Worm (Caenorhabditis elegans): ENCODE measurements around the gene R11E3.1.
A peak's percentile ranks its signal among the peaks of the same experiment; 100 is the strongest.

Gene R11E3.1

DNA sequence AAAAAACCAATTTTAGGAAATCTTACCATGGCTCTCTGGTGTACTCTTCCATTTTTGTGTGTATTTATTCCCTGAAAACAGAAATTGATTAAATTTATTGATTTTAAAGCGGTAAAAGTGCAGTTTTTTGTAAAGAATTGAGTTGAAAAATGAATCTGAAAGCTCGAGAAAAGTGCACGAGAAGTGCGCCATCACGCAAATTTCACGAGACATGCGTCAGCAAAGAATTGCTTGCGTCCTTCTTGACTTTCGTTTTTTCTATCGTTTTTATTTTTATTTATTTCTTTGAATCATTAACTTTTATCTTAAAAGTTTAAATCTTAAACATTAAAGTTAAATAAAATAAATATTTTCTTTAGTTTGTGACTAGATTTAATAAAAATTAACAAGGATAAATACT is 44.1 kb upstream of the R11E3.1 start, which contains the start of gene timm-17B.1 (continued):
- no peak for TF ChIP-seq zag-1 (tag; optimal IDR thresholded peaks at IDR 0.05)
- TF ChIP-seq lin-13 (GFP tag; optimal IDR thresholded peaks at IDR 0.05), result no peak
- peak; percentile 81 for TF ChIP-seq xbp-1 (tag; optimal IDR thresholded peaks at IDR 0.05)
- TF ChIP-seq efl-3 (GFP tag; optimal IDR thresholded peaks at IDR 0.05), result no peak
- peak; percentile 67 for TF ChIP-seq snpc-4 (tag; optimal IDR thresholded peaks at IDR 0.05)
- TF ChIP-seq hlh-17 (GFP tag; optimal IDR thresholded peaks at IDR 0.05; ENCODE audit: borderline replicate concordance), result no peak
- peak; percentile 79 for TF ChIP-seq C16A3.4 (tag; optimal IDR thresholded peaks at IDR 0.05)
- no peak for TF ChIP-seq fkh-4 (tag; optimal IDR thresholded peaks at IDR 0.05; ENCODE audit: borderline replicate concordance)
- peak; percentile 88 for TF ChIP-seq nhr-47 (tag; optimal IDR thresholded peaks at IDR 0.05)
- TF ChIP-seq tlp-1 (tag; optimal IDR thresholded peaks at IDR 0.05), result no peak
- TF ChIP-seq blmp-1 (tag; optimal IDR thresholded peaks at IDR 0.05), result no peak
- no peak for TF ChIP-seq pag-3 (tag; optimal IDR thresholded peaks at IDR 0.05; ENCODE audit: borderline replicate concordance, insufficient read depth)
- TF ChIP-seq dsc-1 (tag; optimal IDR thresholded peaks at IDR 0.05), result peak; percentile 72
- TF ChIP-seq mab-9 (GFP tag; IDR thresholded peaks at IDR 0.05), result 0 out of 2 replicates have a peak, but pooled peaks have one; percentile 40
- TF ChIP-seq dpl-1 (GFP tag; optimal IDR thresholded peaks at IDR 0.05), result peak; percentile 73 to 81 (median 81)
- peak; percentile 73 for TF ChIP-seq nhr-20 (tag; optimal IDR thresholded peaks at IDR 0.05)
- no peak for TF ChIP-seq alr-1 (tag; optimal IDR thresholded peaks at IDR 0.05; ENCODE audit: borderline replicate concordance)
- peak; percentile 48 for TF ChIP-seq unc-86 (tag; optimal IDR thresholded peaks at IDR 0.05)
- TF ChIP-seq fkh-10 (GFP tag; optimal IDR thresholded peaks at IDR 0.05), result no peak
- TF ChIP-seq nhr-237 (tag; optimal IDR thresholded peaks at IDR 0.05), result no peak
- TF ChIP-seq isw-1 (GFP tag; IDR thresholded peaks at IDR 0.05), result peak; percentile 75
- TF ChIP-seq unc-130 (tag; optimal IDR thresholded peaks at IDR 0.05), result no peak
- TF ChIP-seq pqm-1 (tag; optimal IDR thresholded peaks at IDR 0.05), result no peak
- peak; percentile 80 for TF ChIP-seq rnt-1 (tag; optimal IDR thresholded peaks at IDR 0.05)
- peak; percentile 84 for TF ChIP-seq nhr-71 (tag; optimal IDR thresholded peaks at IDR 0.05)
- peak; percentile 45 for TF ChIP-seq lir-3 (tag; optimal IDR thresholded peaks at IDR 0.05; ENCODE audit: poor library complexity)
- peak in 1 of 2 experiments; percentile 56 for TF ChIP-seq mdl-1 (tag; optimal IDR thresholded peaks at IDR 0.05)
- TF ChIP-seq elt-3 (tag; optimal IDR thresholded peaks at IDR 0.05), result peak in 2 of 6 experiments; percentile 25 to 45
- no peak for TF ChIP-seq ceh-88 (GFP tag; IDR thresholded peaks at IDR 0.05)
- peak; percentile 93 for TF ChIP-seq mep-1 (tag; optimal IDR thresholded peaks at IDR 0.05)
- no peak for TF ChIP-seq vab-15 (tag; optimal IDR thresholded peaks at IDR 0.05)
- TF ChIP-seq snu-23 (GFP tag; optimal IDR thresholded peaks at IDR 0.05), result peak; percentile 83
- peak; percentile 58 for TF ChIP-seq egl-13 (tag; optimal IDR thresholded peaks at IDR 0.05)
- TF ChIP-seq nhr-11 (tag; optimal IDR thresholded peaks at IDR 0.05), result peak; percentile 51
- TF ChIP-seq zip-4 (GFP tag; optimal IDR thresholded peaks at IDR 0.05), result no peak
- no peak for TF ChIP-seq hlh-4 (tag; optimal IDR thresholded peaks at IDR 0.05)
- peak; percentile 36 for TF ChIP-seq hpl-2 (GFP tag; optimal IDR thresholded peaks at IDR 0.05)
- no peak for TF ChIP-seq unc-98 (GFP tag; IDR thresholded peaks at IDR 0.05)
- no peak for TF ChIP-seq unc-30 (tag; optimal IDR thresholded peaks at IDR 0.05)
- TF ChIP-seq jun-1 (tag; optimal IDR thresholded peaks at IDR 0.05), result peak; percentile 39
- TF ChIP-seq ces-1 (GFP tag; optimal IDR thresholded peaks at IDR 0.05), result no peak
- TF ChIP-seq fos-1 (tag; optimal IDR thresholded peaks at IDR 0.05), result peak; percentile 24
- TF ChIP-seq ceh-8 (GFP tag; optimal IDR thresholded peaks at IDR 0.05), result no peak
- peak; percentile 44 for TF ChIP-seq sox-4 (tag; optimal IDR thresholded peaks at IDR 0.05)
- TF ChIP-seq nhr-84 (tag; optimal IDR thresholded peaks at IDR 0.05), result no peak
- no peak for TF ChIP-seq unc-62 (GFP tag; optimal IDR thresholded peaks at IDR 0.05)
- TF ChIP-seq grh-1 (GFP tag; IDR thresholded peaks at IDR 0.05), result peak; percentile 63
- peak in 1 of 2 experiments; percentile 44 for TF ChIP-seq ztf-11 (tag; optimal IDR thresholded peaks at IDR 0.05)
- TF ChIP-seq egl-27 (tag; optimal IDR thresholded peaks at IDR 0.05), result no peak
- peak; percentile 76 for TF ChIP-seq nhr-90 (tag; optimal IDR thresholded peaks at IDR 0.05; ENCODE audit: poor library complexity)
